Fruit fly (Drosophila melanogaster): Measurements from ENCODE around the gene st.
A peak's percentile ranks its signal among the peaks of the same experiment; 100 is the strongest.

st gene

DNA sequence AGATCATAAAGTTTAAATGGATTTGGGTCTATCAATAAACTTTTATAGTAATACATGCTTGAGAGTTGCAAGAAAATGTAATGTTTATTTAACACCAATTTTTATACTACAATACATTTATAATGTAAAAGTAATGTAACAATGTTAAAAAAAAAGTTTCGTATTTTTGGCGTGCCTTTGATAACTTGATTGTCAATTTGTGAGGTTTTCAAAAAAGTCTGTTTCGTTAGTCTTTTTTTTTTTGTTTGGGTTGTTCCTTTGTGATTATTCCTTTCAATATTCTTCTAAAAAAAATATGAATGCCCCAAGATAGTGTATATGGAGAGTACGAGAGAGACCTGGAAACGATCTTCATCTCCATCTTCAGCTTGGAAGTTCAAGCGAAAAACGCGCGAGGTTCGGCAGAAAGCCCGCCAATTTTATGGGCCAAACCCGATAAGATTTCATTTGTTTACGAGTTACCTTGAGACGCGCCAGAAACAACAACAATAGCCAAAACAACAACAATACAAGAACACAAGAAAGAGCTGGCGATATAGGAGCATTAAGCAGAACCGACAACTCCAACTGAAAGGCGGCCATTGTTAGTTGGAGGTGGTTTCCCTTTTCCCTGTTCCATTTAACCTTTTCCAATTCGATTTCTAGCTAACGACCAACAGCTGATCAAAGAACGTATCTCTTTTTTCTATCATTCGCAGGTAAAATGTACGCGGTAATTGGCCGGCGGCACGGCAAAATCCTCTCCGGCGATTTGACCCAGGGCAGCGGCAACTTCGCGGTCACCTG lies 12.5 kb upstream of the st start:
- TF ChIP-seq CG17801 (GFP tag; optimal IDR thresholded peaks at IDR 0.05; ENCODE audit: partially characterized antibody): no peak

DNA sequence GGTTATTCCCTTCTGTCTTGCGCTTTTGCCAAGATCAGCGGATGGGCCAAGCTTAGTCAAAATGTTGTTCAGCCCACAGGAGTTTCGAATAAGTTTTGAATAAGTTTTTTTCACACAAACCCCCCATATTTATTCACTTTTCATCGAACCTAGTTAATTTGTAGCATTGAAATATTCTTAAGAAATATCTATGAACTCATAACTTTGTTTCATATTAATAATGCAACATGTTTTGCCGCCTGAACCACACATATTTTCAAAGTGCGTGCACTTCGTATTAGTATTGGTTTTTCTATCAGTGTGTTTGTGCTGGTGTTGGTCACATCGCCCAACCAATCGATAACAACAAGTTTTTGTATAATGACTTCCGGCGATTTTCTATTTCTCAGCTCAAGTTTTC lies 10.9 kb upstream of the st start:
- TF ChIP-seq CG17801 (GFP tag; optimal IDR thresholded peaks at IDR 0.05; ENCODE audit: partially characterized antibody): no peak

DNA sequence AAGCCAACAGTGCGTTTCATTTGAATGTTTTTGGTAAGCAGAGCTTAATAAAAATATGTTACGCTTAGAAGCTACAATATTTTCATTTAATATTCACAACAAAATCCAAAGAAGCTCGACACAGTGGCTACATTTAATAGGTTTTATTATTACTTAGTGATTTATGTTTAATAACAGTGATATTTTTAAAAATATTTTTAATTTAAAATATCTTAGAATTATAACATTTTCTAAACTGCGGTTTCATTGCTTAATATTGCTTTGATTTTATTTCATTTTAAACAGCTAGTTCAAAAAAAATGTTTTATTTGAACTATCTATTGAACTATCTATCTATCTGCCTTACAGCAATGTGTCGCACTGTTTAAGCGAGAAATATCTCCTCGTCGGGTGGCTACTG lies 9.6 kb upstream of the st start:
- no peak for TF ChIP-seq CG17801 (GFP tag; optimal IDR thresholded peaks at IDR 0.05; ENCODE audit: partially characterized antibody)

DNA sequence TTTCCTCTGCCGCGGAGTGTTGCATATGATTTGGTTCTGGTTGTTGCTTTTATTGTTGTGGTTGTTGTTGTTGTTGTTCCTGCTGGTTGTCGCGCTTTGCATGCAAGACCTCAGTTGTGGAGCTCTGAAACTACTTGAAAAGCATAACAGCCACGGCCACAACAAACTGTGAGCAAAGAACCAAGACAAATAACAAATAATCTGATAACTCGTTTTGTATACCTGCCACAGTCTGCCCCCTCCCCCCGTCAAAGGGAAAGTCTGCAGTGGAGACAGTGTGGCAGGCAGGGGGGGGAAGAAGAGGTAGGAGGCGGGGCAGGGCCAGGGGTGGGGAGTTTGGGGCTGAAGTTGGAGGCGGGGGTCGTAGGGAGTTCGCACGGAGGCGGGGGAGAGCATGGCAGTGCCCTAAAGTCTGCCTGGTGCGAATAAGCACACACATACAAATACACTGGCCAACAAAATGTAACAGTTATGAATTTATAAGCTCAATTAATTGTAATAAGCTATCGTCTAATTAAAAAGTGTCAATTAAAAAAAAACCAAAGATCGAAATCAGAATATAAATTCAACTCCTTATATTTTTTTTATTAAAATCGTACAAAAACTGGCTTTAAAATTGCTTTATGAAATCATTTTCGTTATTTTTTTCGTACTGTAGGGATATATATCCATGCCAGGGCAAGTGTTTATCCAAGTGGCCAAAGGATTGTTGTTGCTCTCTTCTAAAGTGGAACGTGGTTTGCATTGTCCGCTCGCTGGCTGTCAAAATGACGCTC lies 8.8 kb upstream of the st start:
- TF ChIP-seq CG17801 (GFP tag; optimal IDR thresholded peaks at IDR 0.05; ENCODE audit: partially characterized antibody): no peak

DNA sequence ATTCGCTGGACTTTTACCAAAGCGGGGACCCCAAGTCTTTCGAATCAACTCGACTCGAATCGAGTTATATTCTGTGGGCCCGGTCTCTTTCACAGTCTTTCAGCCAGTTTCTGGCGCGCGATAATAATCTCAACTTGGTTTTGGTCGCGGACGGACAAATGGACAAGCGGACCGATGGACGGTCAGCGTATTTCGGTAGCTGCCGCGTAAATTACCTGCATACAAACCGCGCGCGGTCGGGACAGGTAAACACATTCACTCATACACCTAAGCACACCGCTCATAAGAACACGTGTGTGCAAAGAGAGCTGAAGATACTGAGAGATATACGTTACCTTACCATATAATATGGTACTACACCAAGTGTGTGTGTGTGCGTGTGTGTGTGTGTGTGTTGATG lies 8.2 kb upstream of the st start:
- no peak for TF ChIP-seq CG17801 (GFP tag; optimal IDR thresholded peaks at IDR 0.05; ENCODE audit: partially characterized antibody)

DNA sequence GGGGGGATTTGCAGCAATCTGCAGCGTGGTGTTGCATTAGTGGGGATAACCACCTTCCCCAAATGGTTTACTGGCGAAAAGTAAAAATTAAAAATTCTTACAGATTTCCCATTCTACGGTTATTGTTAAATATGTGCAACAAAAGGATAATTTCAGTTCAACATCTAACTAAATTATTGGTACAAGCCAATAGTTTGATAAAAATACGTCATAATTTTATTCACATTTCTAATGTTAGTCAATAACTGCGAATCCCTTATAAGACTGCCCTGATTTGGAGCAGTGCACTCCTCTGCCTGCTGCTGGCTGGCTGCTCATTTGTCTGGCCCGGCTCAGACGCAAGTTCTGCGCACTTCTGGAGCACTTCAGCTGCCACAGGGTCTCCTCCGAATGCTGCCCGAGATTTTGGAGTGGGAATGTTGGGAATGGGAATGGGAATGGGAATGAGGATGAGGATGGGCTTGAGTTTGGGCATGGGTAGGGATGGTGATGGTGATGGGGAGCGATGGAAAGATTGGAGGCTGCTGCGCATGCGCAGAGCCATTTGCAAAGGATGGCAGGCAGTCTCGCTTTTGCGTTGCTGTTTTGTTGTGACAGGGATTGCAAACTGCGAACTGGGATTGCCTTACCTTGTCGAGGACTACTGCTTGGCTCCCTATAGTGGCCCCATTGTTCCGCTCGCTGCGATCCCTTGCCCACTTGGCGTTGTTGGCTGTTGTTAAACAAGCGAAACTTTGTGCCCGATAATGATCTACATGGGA lies 7.4 kb upstream of the st start:
- no peak for TF ChIP-seq CG17801 (GFP tag; optimal IDR thresholded peaks at IDR 0.05; ENCODE audit: partially characterized antibody)

DNA sequence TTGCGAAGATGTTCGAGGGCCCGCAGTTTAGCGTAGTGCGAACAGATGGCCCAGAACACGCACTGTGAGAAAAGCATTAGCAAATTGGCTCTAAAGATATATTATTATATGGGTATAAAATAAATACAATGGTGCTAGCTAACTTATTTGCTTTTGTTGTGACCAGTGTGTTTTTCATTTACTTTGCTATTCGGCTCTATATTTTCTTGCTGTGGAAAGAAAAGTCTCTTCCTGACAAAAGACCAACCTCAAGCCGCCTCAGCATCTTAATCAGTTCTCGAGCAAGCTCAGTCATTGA lies 6.9 kb upstream of the st start:
- no peak for TF ChIP-seq CG17801 (GFP tag; optimal IDR thresholded peaks at IDR 0.05; ENCODE audit: partially characterized antibody)

DNA sequence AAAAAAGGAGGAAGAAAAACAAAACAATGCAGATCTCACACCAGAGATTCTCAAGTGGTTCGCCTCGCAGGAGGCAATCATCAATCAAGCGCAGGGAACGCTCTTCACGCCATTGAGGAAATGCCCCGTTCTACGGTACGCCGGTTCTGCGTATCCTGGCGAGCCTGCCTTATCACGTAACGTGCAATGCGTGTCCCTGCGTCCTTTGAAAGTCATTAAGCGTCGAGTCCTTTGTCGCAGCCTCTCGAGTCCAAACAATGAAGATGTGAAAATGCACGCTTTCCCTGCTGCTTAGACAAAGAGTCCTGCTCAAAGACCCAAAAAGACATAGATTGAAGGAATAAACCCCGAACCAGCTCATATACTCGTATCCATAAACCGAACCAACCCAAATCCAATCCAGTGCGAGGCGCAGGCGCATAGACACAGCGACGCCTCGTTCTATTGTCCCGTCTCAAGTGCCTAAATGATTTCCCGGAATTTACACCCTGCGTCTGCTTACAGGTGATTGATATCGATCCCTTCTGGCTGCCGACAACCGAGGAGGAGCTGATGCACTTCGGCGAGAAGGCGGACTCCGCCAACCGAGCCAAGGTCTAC lies 6.3 kb upstream of the st start:
- TF ChIP-seq CG17801 (GFP tag; optimal IDR thresholded peaks at IDR 0.05; ENCODE audit: partially characterized antibody): no peak

DNA sequence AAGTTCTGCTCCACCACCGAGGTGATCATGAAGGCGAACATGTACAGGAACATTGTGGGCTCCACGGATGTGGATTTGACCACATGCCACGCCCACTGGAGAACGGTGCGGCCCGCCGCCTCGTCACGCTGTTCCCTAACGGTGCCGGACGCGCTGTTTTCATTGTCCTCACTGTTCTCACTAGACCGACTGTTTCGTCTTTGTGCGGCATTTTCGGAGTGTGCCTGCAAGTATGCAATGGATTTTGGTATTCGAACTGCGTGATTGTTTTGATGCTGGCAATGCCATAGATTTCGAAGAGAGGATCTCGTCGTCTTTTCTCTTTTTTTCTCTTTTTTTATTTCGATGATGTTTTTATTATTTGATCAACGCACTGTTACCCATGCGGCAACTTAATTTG lies 3.7 kb upstream of the st start:
- TF ChIP-seq CG17801 (GFP tag; optimal IDR thresholded peaks at IDR 0.05; ENCODE audit: partially characterized antibody): no peak

DNA sequence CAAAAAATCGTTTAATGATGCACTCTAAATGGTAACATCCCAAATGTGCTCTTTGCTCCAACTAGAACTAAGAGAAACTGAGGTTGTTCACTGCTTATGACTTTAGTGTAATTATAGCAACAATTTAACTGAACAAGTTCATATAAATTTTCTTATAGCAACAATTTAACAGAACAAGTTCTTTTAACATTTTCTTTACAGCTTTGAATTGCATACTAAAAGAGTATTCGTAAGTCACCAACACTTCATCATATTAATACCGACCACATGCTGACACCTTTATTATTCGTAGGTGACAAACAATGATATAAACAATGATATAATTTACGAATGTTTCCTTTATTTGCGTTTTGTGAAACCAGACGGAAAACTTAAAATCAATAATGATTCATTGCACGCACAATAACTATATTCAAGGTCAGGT lies 2.8 kb upstream of the st start:
- no peak for TF ChIP-seq CG17801 (GFP tag; optimal IDR thresholded peaks at IDR 0.05; ENCODE audit: partially characterized antibody)

DNA sequence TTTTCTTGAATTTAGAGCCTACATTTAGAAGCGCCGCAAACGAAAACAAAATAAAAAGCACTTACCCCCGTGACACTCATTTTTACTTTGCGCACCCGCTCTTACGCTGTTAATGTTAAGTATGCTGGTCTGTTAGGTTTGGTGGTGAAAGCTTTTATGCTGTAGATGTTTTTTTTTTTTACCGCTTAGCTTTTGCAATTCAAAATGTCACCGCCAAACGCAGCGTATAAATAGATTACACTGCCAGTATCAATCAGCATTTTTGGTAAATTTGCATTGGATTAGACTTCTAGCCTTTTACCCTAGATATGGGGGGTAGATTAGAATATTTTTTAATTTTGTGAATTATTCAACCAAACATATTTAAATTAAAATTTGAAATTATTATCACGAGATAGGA lies 2.2 kb upstream of the st start:
- no peak for TF ChIP-seq CG17801 (GFP tag; optimal IDR thresholded peaks at IDR 0.05; ENCODE audit: partially characterized antibody)

DNA sequence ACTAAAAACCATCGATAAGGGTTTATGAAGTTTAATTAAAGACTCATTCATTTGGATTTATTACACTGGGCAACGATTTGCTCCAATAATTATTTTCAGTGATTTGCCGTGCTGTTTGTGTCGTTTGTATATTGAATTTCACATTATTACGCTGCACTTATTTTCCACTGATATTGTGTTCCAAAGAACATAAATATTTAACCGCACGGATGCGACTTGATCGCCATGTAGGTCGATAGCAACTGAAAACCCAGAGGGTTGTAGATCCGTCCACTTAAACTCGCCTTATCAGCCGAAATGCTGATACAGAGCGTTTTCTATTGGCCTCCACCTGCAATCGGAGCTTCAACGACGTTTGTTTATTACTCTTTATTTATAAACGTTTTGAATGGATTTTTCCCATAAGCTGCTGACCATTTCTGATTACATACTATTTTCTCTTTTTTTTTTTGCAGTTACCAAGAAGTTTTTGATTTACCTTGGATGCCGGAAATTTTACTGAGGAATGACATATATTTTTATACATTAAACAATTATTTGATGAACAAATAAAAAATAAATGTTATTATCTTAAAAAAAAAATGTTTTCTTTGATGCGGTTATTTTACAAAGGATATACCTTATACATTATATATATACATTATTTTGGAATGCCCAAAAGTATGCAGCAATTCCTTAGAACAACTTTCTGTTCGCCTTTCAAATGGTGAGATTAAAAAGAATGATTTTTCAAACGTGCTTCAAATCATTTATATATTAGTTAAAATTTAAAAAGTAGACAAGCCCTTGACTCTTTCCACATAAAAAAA lies 1.3 kb upstream of the st start, which contains the start of gene CG42514:
TSS of gene CG42514 (minus strand) at position 248 of the 809 bp plus-strand sequence.
- no peak for TF ChIP-seq CG17801 (GFP tag; optimal IDR thresholded peaks at IDR 0.05; ENCODE audit: partially characterized antibody)

DNA sequence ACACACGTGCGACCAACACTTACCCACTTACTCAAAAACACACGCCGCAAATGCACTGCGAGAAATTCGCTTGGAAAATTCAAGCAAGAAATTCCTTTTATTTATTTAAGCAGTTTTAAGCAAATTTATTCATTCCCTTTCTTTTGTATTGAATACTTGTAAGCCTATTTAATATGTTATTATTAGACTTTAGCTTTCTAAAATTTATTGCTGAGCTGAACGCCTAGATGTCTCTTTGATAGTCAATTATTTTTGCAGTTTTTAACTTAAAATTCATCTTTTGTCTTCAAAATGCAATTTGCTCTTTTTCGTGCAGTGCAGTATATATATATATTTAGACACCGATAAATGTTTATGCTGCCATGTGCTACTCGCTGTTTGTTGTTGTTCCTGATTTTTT lies 36.5 kb downstream of the st start:
- peak; percentile 63 for TF ChIP-seq CG17801 (GFP tag; optimal IDR thresholded peaks at IDR 0.05; ENCODE audit: partially characterized antibody)

DNA sequence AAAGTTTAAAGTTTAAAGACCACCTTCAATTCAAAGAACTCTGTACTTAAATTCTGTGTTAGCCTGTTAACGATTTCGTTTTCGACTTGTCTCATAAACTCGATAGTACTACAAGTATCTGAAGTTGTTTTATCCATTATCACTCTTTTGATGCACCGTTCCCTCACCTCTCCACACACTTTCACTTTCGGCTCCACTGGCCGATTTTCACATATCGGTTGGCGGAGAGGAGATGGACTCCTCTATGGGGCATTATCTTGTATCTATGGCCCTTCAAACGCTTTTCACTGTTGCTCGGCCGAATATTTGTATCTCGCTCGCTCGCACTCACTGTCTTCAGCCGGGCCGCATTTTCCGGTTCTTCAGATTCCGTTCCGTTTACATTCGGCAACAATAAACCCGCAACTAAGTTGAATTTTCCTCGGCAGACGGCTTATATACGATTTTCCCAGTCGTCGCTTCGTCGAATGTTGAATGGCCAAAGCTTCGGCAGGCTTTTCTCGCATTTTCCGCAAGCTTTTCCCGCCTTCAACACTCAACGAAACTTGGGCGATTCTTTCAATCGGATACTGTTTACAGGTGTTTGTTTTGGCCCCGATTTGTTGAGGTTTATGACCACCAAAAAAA lies 45.7 kb downstream of the st start, which contains the start of gene CG43373:
TSS of gene CG43373 (minus strand) at position 373 of the 627 bp plus-strand sequence.
- TF ChIP-seq CG17801 (GFP tag; optimal IDR thresholded peaks at IDR 0.05; ENCODE audit: partially characterized antibody): no peak

Data from ovary, adult (tissue).